Worm (Caenorhabditis elegans) whole organism, L4 larva: ENCODE measurements around the gene cisd-3.1.

Source experiments
- F10B5.3 ChIP-seq: sonication (generic microtip); optimal IDR thresholded peaks from 2 replicates; lab custom pipeline; 2016; ENCODE audit warnings: mild to moderate bottlenecking, missing genetic modification characterization, missing compliant biosample characterization
- F26F4.8 ChIP-seq: fragments of 200-800 bp; sonication (Bioruptor generic); conservative IDR thresholded peaks from 2 replicates; pipeline ENCODE4 v1.3.6; 2022; ENCODE audit warnings: missing genetic modification characterization, missing compliant biosample characterization
- T26A8.4 ChIP-seq: fragments of 200-800 bp; sonication (Bioruptor generic); IDR thresholded peaks from 2 replicates; pipeline ENCODE4 v1.3.6; 2022; ENCODE audit warnings: missing genetic modification characterization, missing compliant biosample characterization
- Y105C5A.15 ChIP-seq: fragments of 200-800 bp; sonication (Bioruptor generic); IDR thresholded peaks from 2 replicates; pipeline ENCODE4 v1.3.6; 2022; ENCODE audit warnings: missing genetic modification characterization, missing compliant biosample characterization
- Y48G9A.11 ChIP-seq: fragments of 200-800 bp; sonication (Bioruptor generic); IDR thresholded peaks from 2 replicates; pipeline ENCODE4 v1.3.6; 2022; ENCODE audit warnings: missing genetic modification reagents, missing genetic modification characterization, missing compliant biosample characterization
- Y75B8A.6 ChIP-seq: fragments of 200-800 bp; sonication (Bioruptor generic); IDR thresholded peaks from 2 replicates; pipeline ENCODE4 v1.3.6; 2022; ENCODE audit warnings: missing genetic modification reagents, missing genetic modification characterization, missing compliant biosample characterization
- ZK337.2 ChIP-seq: fragments of 200-800 bp; sonication (Bioruptor generic); IDR thresholded peaks from 2 replicates; pipeline ENCODE4 v1.3.6; 2022; ENCODE audit warnings: missing genetic modification reagents, missing genetic modification characterization, missing compliant biosample characterization
- aha-1 ChIP-seq: fragments of 150-350 bp; peaks from one replicate; lab custom pipeline; 2014; ENCODE audit warnings: missing biosample characterization, missing genetic modification characterization
- ama-1 ChIP-seq: fragments of 150-350 bp; optimal IDR thresholded peaks from 2 replicates; lab custom pipeline; 2014; ENCODE audit warnings: inconsistent platforms, mixed read lengths
- arid-1 ChIP-seq: fragments of 200-800 bp; sonication (Bioruptor generic); conservative IDR thresholded peaks from 2 replicates; pipeline ENCODE4 v1.3.6; 2022; ENCODE audit warnings: missing genetic modification reagents, missing genetic modification characterization, missing compliant biosample characterization
- ceh-32 ChIP-seq: sonication (generic microtip); optimal IDR thresholded peaks from 2 replicates; lab custom pipeline; 2016; ENCODE audit warnings: mild to moderate bottlenecking, missing genetic modification characterization, missing compliant biosample characterization; ENCODE audit not compliant: poor library complexity
- cey-2 ChIP-seq: sonication (generic microtip); optimal IDR thresholded peaks from 3 replicates; lab custom pipeline; 2017; ENCODE audit warnings: missing genetic modification characterization, mild to moderate bottlenecking, missing compliant biosample characterization, antibody characterized with exemption, borderline replicate concordance; ENCODE audit not compliant: insufficient read depth
- ctbp-1 ChIP-seq: fragments of 200-800 bp; sonication (Bioruptor generic); IDR thresholded peaks from 2 replicates; pipeline ENCODE4 v1.3.6; 2022; ENCODE audit warnings: missing genetic modification reagents, missing genetic modification characterization, missing compliant biosample characterization
- daf-8 ChIP-seq: fragments of 200-800 bp; sonication (Bioruptor generic); IDR thresholded peaks from 2 replicates; pipeline ENCODE4 v1.3.6; 2022; ENCODE audit warnings: missing genetic modification characterization, missing compliant biosample characterization
- dve-1 ChIP-seq: sonication (generic microtip); optimal IDR thresholded peaks from 2 replicates; lab custom pipeline; 2017; ENCODE audit warnings: antibody characterized with exemption, mild to moderate bottlenecking, missing genetic modification characterization, missing compliant biosample characterization; ENCODE audit not compliant: insufficient read depth
- egl-27 ChIP-seq: sonication (generic microtip); optimal IDR thresholded peaks from 3 replicates; lab custom pipeline; 2017; ENCODE audit warnings: missing biosample characterization, missing genetic modification reagents, missing genetic modification characterization
- egl-43 ChIP-seq: fragments of 200-800 bp; sonication (Bioruptor generic); IDR thresholded peaks from 2 replicates; pipeline ENCODE4 v1.3.6; 2022; ENCODE audit warnings: missing genetic modification reagents, missing genetic modification characterization, missing compliant biosample characterization
- hif-1 ChIP-seq, 2 experiments: sonication (generic microtip); optimal IDR thresholded peaks; 2 replicates each; lab custom pipeline; 2016 to 2017; ENCODE audit warnings: missing compliant biosample characterization in 2 of 2, missing genetic modification characterization in 2 of 2, missing genetic modification reagents in 2 of 2, missing genotype in 2 of 2, mild to moderate bottlenecking in 1 of 2
- hlh-30 ChIP-seq: sonication (generic microtip); optimal IDR thresholded peaks from 2 replicates; lab custom pipeline; 2017; ENCODE audit warnings: antibody characterized with exemption, mild to moderate bottlenecking, missing genetic modification characterization, missing compliant biosample characterization; ENCODE audit not compliant: insufficient read depth
- hmg-1.1 ChIP-seq: fragments of 200-800 bp; sonication (Bioruptor generic); IDR thresholded peaks from 2 replicates; pipeline ENCODE4 v1.3.6; 2022; ENCODE audit warnings: missing genetic modification reagents, missing genetic modification characterization, missing compliant biosample characterization
- jun-1 ChIP-seq: fragments of 150-350 bp; optimal IDR thresholded peaks from 2 replicates; lab custom pipeline; 2014; ENCODE audit warnings: missing biosample characterization, missing genetic modification reagents, missing genetic modification characterization
- lin-15B ChIP-seq: fragments of 150-350 bp; sonication (generic microtip); optimal IDR thresholded peaks from 3 replicates; lab custom pipeline; 2014; ENCODE audit warnings: missing biosample characterization, missing genetic modification characterization
- lin-38 ChIP-seq: fragments of 200-800 bp; sonication (Bioruptor generic); IDR thresholded peaks from 2 replicates; pipeline ENCODE4 v1.3.6; 2022; ENCODE audit warnings: missing genetic modification reagents, missing genetic modification characterization, missing compliant biosample characterization
- lin-39 ChIP-seq: fragments of 150-350 bp; optimal IDR thresholded peaks from 2 replicates; lab custom pipeline; 2014; ENCODE audit warnings: missing biosample characterization, missing genetic modification reagents, missing genetic modification characterization
- lsy-2 ChIP-seq, 2 experiments: fragments of 150-350 bp in 1 of 2; sonication (generic microtip) in 1 of 2; optimal IDR thresholded peaks; 2 replicates each; lab custom pipeline; 2014 to 2017; ENCODE audit warnings: missing biosample characterization in 2 of 2, missing genetic modification characterization in 2 of 2
- madf-5 ChIP-seq, 2 experiments: fragments of 200-800 bp; sonication (Bioruptor generic); IDR thresholded peaks; 2 replicates each; pipeline ENCODE4 v1.3.6; 2022; ENCODE audit warnings: missing compliant biosample characterization in 2 of 2, missing genetic modification characterization in 2 of 2
- mdl-1 ChIP-seq, 2 experiments: fragments of 150-350 bp in 1 of 2; sonication (generic microtip) in 1 of 2; optimal IDR thresholded peaks; 2 replicates each; lab custom pipeline; 2014 to 2017; ENCODE audit warnings: missing biosample characterization in 2 of 2, missing genetic modification characterization in 2 of 2
- mep-1 ChIP-seq: fragments of 150-350 bp; sonication (generic microtip); optimal IDR thresholded peaks from 3 replicates; lab custom pipeline; 2014; ENCODE audit warnings: missing biosample characterization, missing genetic modification characterization
- mes-2 ChIP-seq: sonication (generic microtip); optimal IDR thresholded peaks from 2 replicates; lab custom pipeline; 2016; ENCODE audit warnings: missing genotype, mild to moderate bottlenecking, missing genetic modification characterization, missing compliant biosample characterization; ENCODE audit not compliant: poor library complexity, severe bottlenecking
- mxl-3 ChIP-seq: fragments of 200-800 bp; sonication (Bioruptor generic); optimal IDR thresholded peaks from 2 replicates; lab custom pipeline; 2018; ENCODE audit warnings: mild to moderate bottlenecking, missing genetic modification characterization, missing compliant biosample characterization
- nhr-10 ChIP-seq: fragments of 150-350 bp; optimal IDR thresholded peaks from 2 replicates; lab custom pipeline; 2014; ENCODE audit warnings: missing biosample characterization, missing genetic modification characterization
- nhr-11 ChIP-seq: fragments of 150-350 bp; optimal IDR thresholded peaks from 2 replicates; lab custom pipeline; 2014; ENCODE audit warnings: missing biosample characterization, missing genetic modification characterization
- nhr-111 ChIP-seq: fragments of 200-800 bp; sonication (Bioruptor generic); optimal IDR thresholded peaks from 2 replicates; lab custom pipeline; 2018; ENCODE audit warnings: mild to moderate bottlenecking, missing genetic modification characterization, missing compliant biosample characterization
- nhr-28 ChIP-seq: fragments of 150-350 bp; optimal IDR thresholded peaks from 2 replicates; lab custom pipeline; 2014; ENCODE audit warnings: missing biosample characterization, missing genetic modification characterization
- nhr-48 ChIP-seq: sonication (generic microtip); optimal IDR thresholded peaks from 2 replicates; lab custom pipeline; 2016; ENCODE audit warnings: mild to moderate bottlenecking, missing genetic modification characterization, missing compliant biosample characterization
- nhr-6 ChIP-seq: fragments of 150-350 bp; optimal IDR thresholded peaks from 2 replicates; lab custom pipeline; 2014; ENCODE audit warnings: missing biosample characterization, missing genetic modification characterization
- nhr-77 ChIP-seq: fragments of 150-350 bp; optimal IDR thresholded peaks from 2 replicates; lab custom pipeline; 2014; ENCODE audit warnings: missing biosample characterization, missing genetic modification characterization
- pqm-1 ChIP-seq: sonication (generic microtip); optimal IDR thresholded peaks from 2 replicates; lab custom pipeline; 2017; ENCODE audit warnings: missing biosample characterization, missing genetic modification characterization
- rbr-2 ChIP-seq: sonication (generic microtip); optimal IDR thresholded peaks from 2 replicates; lab custom pipeline; 2016; ENCODE audit warnings: missing genotype, missing genetic modification characterization, missing compliant biosample characterization
- snpc-4 ChIP-seq: fragments of 150-350 bp; optimal IDR thresholded peaks from 2 replicates; lab custom pipeline; 2014; ENCODE audit warnings: missing biosample characterization, missing genetic modification characterization
- spr-3 ChIP-seq: fragments of 200-800 bp; sonication (Bioruptor generic); optimal IDR thresholded peaks from 2 replicates; lab custom pipeline; 2018; ENCODE audit warnings: mild to moderate bottlenecking, missing genetic modification characterization, missing compliant biosample characterization
- tra-1 ChIP-seq: fragments of 200-800 bp; sonication (Bioruptor generic); IDR thresholded peaks from 2 replicates; pipeline ENCODE4 v1.3.6; 2022; ENCODE audit warnings: missing genetic modification reagents, missing genetic modification characterization, missing compliant biosample characterization
- vab-7 ChIP-seq: fragments of 200-800 bp; sonication (Bioruptor generic); IDR thresholded peaks from 2 replicates; pipeline ENCODE4 v1.3.6; 2022; ENCODE audit warnings: missing genetic modification reagents, missing genetic modification characterization, missing compliant biosample characterization
- ztf-11 ChIP-seq: fragments of 150-350 bp; optimal IDR thresholded peaks from 2 replicates; lab custom pipeline; 2014; ENCODE audit warnings: missing biosample characterization, missing genetic modification characterization

Gene cisd-3.1

ce11 chrIII:4551963-4552362 lies 9.3 kb downstream of the cisd-3.1 start (continued):
- TF ChIP-seq madf-5 (GFP tag; IDR thresholded peaks at IDR 0.05; lab: Robert Waterston, UW) (no peak), mxl-3 (GFP tag; lab: Kevin White, UChicago) (peak; percentile 92), arid-1 (GFP tag; lab: Robert Waterston, UW) (peak; percentile 56; the same call in 1 of the 2 replicates), nhr-77 (tag; lab: Kevin White, UChicago) (peak; percentile 83), mes-2 (tag; lab: Kevin White, UChicago) (peak; percentile 56), mdl-1 (tag; optimal IDR thresholded peaks at IDR 0.05; lab: Kevin White, UChicago) (peak; percentile 30 to 84), nhr-48 (tag; lab: Kevin White, UChicago) (peak; percentile 62), daf-8 (GFP tag; lab: Robert Waterston, UW) (no peak), egl-27 (tag; lab: Kevin White, UChicago) (no peak), rbr-2 (peak; percentile 72), T26A8.4 (GFP tag; lab: Robert Waterston, UW) (peak; percentile 24; the same call in 1 of the 2 replicates), nhr-11 (tag; lab: Kevin White, UChicago) (peak; percentile 83), mep-1 (tag; lab: Kevin White, UChicago) (peak; percentile 89)

ce11 chrIII:4552872-4553271 lies 10.2 kb downstream of the cisd-3.1 start:
- TF ChIP-seq snpc-4 (tag; lab: Kevin White, UChicago) (no peak), Y75B8A.6 (GFP tag; lab: Robert Waterston, UW) (no peak), cey-2 (tag; lab: Kevin White, UChicago) (no peak), nhr-10 (tag; lab: Kevin White, UChicago) (no peak), ctbp-1 (GFP tag; lab: Robert Waterston, UW) (no peak), F26F4.8 (GFP tag; lab: Robert Waterston, UW) (no peak), egl-43 (GFP tag; lab: Robert Waterston, UW) (no peak), dve-1 (tag; lab: Kevin White, UChicago) (peak; percentile 6), ama-1 (lab: Kevin White, UChicago) (no peak), vab-7 (GFP tag; lab: Robert Waterston, UW) (no peak), ZK337.2 (GFP tag; lab: Robert Waterston, UW) (no peak), Y48G9A.11 (GFP tag; lab: Robert Waterston, UW) (no peak), lsy-2 (tag; optimal IDR thresholded peaks at IDR 0.05; lab: Kevin White, UChicago) (no peak), hif-1 (tag; optimal IDR thresholded peaks at IDR 0.05; lab: Kevin White, UChicago) (no peak), hmg-1.1 (GFP tag; lab: Robert Waterston, UW) (no peak), nhr-111 (GFP tag; lab: Kevin White, UChicago) (no peak), aha-1 (tag; lab: Kevin White, UChicago) (peak; percentile 33), nhr-6 (tag; lab: Kevin White, UChicago) (no peak), pqm-1 (tag; lab: Kevin White, UChicago) (peak; percentile 38), hlh-30 (tag; lab: Kevin White, UChicago) (no peak), nhr-28 (tag; lab: Kevin White, UChicago) (peak; percentile 4), tra-1 (GFP tag; lab: Robert Waterston, UW) (no peak), ceh-32 (tag; lab: Kevin White, UChicago) (no peak), mes-2 (tag; lab: Kevin White, UChicago) (no peak), lin-15B (tag; lab: Kevin White, UChicago) (no peak)

- no peak for TF ChIP-seq ztf-11 (tag; lab: Kevin White, UChicago)
- TF ChIP-seq hmg-1.1 (GFP tag; lab: Robert Waterston, UW): no peak
- TF ChIP-seq lin-39 (tag; lab: Kevin White, UChicago): no peak
- TF ChIP-seq Y105C5A.15 (GFP tag; lab: Robert Waterston, UW): no peak
- no peak for TF ChIP-seq lin-38 (GFP tag; lab: Robert Waterston, UW)
- no peak for TF ChIP-seq rbr-2
- no peak for TF ChIP-seq jun-1 (tag; lab: Kevin White, UChicago)
- TF ChIP-seq F10B5.3: no peak
- TF ChIP-seq aha-1 (tag; lab: Kevin White, UChicago): no peak
- TF ChIP-seq mep-1 (tag; lab: Kevin White, UChicago): no peak
- TF ChIP-seq spr-3 (GFP tag; lab: Kevin White, UChicago): no peak
- TF ChIP-seq Y75B8A.6 (GFP tag; lab: Robert Waterston, UW): no peak
- TF ChIP-seq nhr-6 (tag; lab: Kevin White, UChicago): no peak
Observed at ce11 chrIII:4553316-4553715, 10.6 kb downstream of the cisd-3.1 start, which contains the start of gene imph-1. Gene imph-1, plus strand, starts transcription at chrIII:4553616.
